Worm (Caenorhabditis elegans): ENCODE data around the gene C44C1.6.

The C44C1.6 gene

ce11 chrX:949466-949865, 20.6 kb downstream of the C44C1.6 start (continued):
- no peak for TF ChIP-seq rec-8 (tag; optimal IDR thresholded peaks at IDR 0.05)
- TF ChIP-seq let-526 (GFP tag; IDR thresholded peaks at IDR 0.05): no peak
- TF ChIP-seq snpc-1.1 (tag; optimal IDR thresholded peaks at IDR 0.05; ENCODE audit: insufficient read depth): no peak
- TF ChIP-seq ceh-100 (GFP tag; IDR thresholded peaks at IDR 0.05): peak; percentile 43; the same call in 1 of the 2 replicates
- TF ChIP-seq madf-10 (tag; optimal IDR thresholded peaks at IDR 0.05): peak; percentile 71

- TF ChIP-seq tbx-9 (tag; optimal IDR thresholded peaks at IDR 0.05; ENCODE audit: borderline replicate concordance) (no peak), C06A6.2 (GFP tag; conservative IDR thresholded peaks at IDR 0.05) (no peak), snpc-1.3 (tag; optimal IDR thresholded peaks at IDR 0.05; ENCODE audit: insufficient read depth) (no peak), ztf-6 (GFP tag; IDR thresholded peaks at IDR 0.05) (no peak), sptf-2 (GFP tag; optimal IDR thresholded peaks at IDR 0.05) (no peak), F23B12.7 (tag; optimal IDR thresholded peaks at IDR 0.05; ENCODE audit: insufficient read depth) (no peak), aptf-2 (GFP tag; conservative IDR thresholded peaks at IDR 0.05) (no peak), F10E7.11 (tag; optimal IDR thresholded peaks at IDR 0.05) (no peak), F37B4.10 (GFP tag; IDR thresholded peaks at IDR 0.05) (no peak), T07F8.4 (tag; optimal IDR thresholded peaks at IDR 0.05) (no peak), cebp-2 (GFP tag; IDR thresholded peaks at IDR 0.05) (no peak), Y95B8A.8 (GFP tag; IDR thresholded peaks at IDR 0.05) (no peak)
Observed at ce11 chrX:948783-949182, 21.3 kb downstream of the C44C1.6 start, which contains the start of gene sms-2. sms-2 (minus strand) TSS chrX:948883.

DNA sequence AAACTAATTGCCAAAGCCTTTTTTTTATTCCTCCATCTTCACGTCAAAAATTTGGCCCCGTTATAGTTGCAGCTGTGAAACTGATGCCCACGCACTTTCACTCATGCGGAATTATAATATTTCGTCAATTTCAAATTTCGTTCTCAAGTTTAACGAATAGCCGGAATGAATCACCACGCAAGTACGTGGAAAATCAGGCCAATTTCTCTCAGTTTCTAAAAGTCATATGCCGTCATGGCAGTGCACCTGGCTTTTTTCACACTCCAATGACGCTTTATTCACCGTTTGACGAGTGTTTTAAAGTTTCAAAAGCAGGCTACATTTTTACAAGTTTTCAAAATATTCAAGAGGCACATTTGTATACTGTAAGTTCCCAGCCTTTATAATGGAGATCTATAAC, 22.2 kb downstream of the C44C1.6 start:
- TF ChIP-seq F52B5.7 (tag; optimal IDR thresholded peaks at IDR 0.05) (no peak), snpc-4 (GFP tag; optimal IDR thresholded peaks at IDR 0.05) (no peak), snpc-4 (tag; optimal IDR thresholded peaks at IDR 0.05) (no peak), F23B12.7 (tag; optimal IDR thresholded peaks at IDR 0.05; ENCODE audit: insufficient read depth) (no peak), B0261.1 (tag; optimal IDR thresholded peaks at IDR 0.05) (no peak), tbp1 (GFP tag; optimal IDR thresholded peaks at IDR 0.05) (no peak), dpff-1 (tag; optimal IDR thresholded peaks at IDR 0.05) (no peak)

DNA sequence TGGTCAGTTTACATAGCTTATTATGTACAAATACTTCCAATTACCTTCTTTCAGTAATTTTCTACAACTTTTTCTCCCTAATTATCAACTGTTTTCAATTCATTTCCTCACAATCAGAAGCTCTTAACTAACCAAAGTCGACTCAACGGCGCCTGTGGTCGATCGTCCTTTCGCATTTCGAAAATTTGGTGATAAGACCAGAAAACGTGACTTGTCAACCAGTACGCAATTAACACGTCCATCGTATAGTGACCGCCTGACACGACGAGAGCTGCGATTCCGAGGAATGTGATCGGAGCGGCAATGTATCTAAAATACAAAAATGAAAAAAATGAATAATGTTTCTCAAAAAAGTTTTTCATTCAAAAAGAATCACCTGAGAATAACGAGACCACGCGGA, 24.4 kb downstream of the C44C1.6 start:
- TF ChIP-seq let-607 (tag; optimal IDR thresholded peaks at IDR 0.05) (peak in 1 of 2 experiments; percentile 45), snpc-1.3 (tag; optimal IDR thresholded peaks at IDR 0.05; ENCODE audit: insufficient read depth) (no peak), cebp-1 (GFP tag; IDR thresholded peaks at IDR 0.05) (peak; percentile 21; the same call in 1 of the 2 replicates), cebp-1 (tag; optimal IDR thresholded peaks at IDR 0.05) (peak; percentile 37), unc-130 (GFP tag; optimal IDR thresholded peaks at IDR 0.05) (no peak), nhr-80 (tag; optimal IDR thresholded peaks at IDR 0.05) (peak; percentile 88), egl-44 (GFP tag; IDR thresholded peaks at IDR 0.05) (0 out of 2 replicates have a peak, but pooled peaks have one; percentile 24), D2030.7 (GFP tag; IDR thresholded peaks at IDR 0.05) (no peak), F57A8.1 (GFP tag; optimal IDR thresholded peaks at IDR 0.05) (no peak), ceh-91 (GFP tag; IDR thresholded peaks at IDR 0.05) (no peak), mes-4 (tag; optimal IDR thresholded peaks at IDR 0.05) (no peak), dox-1 (GFP tag; IDR thresholded peaks at IDR 0.05) (peak; percentile 52)

All from whole organism, young adult.